Worm (Caenorhabditis elegans): ENCODE results near the gene svh-2.

- TF ChIP-seq efl-1 (optimal IDR thresholded peaks at IDR 0.05) (no peak), efl-1 (GFP tag; optimal IDR thresholded peaks at IDR 0.05 in 1 of 2) (no peak), nhr-76 (tag; optimal IDR thresholded peaks at IDR 0.05) (no peak), lsy-2 (tag; optimal IDR thresholded peaks at IDR 0.05) (no peak), nhr-11 (tag; optimal IDR thresholded peaks at IDR 0.05) (no peak)
Measured at ce11 chrX:6510627-6511026, 42.5 kb upstream of the svh-2 start, which contains the start of gene ttr-36.
